Fruit fly (Drosophila melanogaster) whole organism, larva: ENCODE data around the gene CG31688.

ENCODE experiments used
- noc ChIP-seq: fragments of 200-800 bp; sonication (Bioruptor generic); optimal IDR thresholded peaks from 3 replicates; lab custom pipeline; 2019; ENCODE audit warnings: missing biosample characterization, mild to moderate bottlenecking, missing genetic modification characterization, moderate library complexity

The CG31688 gene

DNA sequence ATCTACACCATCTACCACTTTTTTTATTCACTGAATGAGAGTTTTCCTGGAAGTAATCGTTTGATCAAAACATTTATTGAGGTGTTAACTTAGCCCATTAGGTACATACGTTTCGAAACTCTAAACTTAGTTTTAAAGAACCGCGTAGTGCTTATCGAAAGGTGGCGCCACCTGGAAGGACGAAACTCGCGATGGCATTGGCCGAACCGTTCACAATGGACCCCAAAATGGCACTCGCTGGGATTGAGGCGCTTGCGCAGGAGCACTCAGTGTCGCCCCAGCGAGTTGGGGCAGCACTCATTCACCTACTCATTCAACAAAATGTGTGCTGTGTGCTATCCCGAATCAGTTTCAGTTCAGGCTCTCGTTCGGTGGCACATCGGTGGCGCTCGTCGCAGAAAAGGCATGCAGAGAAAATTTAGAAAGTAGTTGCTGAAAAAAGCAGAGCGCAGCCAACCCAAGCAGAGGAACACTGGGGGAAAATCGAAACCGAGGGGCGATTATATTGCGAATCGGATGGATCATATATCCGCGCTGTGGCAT is at the start of gene CG31688:
TSS of gene CG31688 (plus strand) at position 346 of the 543 bp plus-strand sequence.
- no peak for TF ChIP-seq noc

DNA sequence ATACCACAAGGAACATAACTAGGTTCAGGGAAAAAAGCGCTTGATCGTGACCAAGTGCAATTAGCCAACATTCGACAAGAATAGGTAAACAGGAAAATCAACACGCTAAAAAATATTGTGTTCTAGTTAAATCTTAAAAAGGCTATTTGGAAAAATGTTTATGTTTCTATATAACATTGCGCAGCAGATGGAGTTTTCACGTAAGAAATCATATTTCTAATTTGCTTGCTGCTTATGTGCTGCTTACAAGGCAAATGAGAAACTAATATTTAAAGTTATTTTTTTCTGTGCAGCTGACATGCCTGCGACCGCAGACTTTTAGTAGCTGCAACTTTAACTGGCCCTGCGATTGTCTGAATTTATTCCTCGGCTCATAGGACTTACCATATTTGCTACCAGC is 44.7 kb upstream of the CG31688 start:
- TF ChIP-seq noc, result no peak

DNA sequence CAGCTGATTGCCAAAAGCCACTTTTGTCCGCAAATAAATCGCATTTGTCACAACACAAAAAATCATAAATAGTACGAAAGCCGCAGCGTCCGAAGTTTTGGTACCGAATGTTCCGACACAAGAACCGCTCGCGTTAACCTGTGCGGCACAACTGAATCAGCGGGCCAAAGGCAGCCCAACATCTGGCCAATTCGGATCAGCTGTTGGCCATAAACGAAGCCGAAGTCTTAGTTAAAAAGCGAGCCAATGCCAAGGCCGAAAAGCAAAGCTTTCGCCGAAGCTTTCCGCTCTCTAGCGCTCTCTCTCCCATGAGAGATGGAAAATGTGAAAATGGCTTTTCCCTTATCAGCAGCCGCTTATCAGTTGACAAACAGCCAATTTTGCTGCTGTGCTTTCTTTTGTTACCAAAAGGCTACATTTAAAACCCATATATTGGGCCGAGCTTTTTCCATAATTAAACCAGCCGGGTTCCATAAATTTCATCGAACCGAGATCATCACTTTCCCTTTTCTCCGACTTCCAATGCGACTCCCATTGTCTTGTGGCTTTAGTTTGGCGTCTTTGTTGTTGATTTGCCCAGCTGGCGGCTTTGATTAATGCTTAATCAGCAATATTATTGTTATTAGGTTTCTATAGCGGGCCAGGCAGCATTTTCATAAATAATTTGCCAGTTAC is 43.7 kb upstream of the CG31688 start, which contains the start of gene CG16798:
TSS of gene CG16798 (minus strand) at position 216 of the 675 bp plus-strand sequence.
- no peak for TF ChIP-seq noc

DNA sequence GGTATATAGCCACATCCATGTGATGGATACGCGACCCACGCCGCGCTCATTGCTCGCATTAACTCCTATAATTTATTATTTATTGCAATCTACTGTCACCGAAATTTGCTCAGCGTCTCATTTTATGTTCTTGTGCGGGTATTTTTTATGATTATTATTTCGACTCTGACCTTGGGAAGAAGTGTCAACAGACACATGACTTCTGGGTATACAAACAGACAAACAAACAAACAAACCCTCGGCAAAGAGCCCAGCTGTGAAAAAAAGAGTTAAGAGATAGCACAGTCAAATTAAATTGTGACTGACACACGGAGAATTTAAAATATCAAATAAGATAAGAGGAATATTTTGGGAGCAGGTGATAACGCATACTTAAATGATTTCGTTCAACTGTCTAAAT is 36.0 kb upstream of the CG31688 start:
- peak; percentile 65 for TF ChIP-seq noc

DNA sequence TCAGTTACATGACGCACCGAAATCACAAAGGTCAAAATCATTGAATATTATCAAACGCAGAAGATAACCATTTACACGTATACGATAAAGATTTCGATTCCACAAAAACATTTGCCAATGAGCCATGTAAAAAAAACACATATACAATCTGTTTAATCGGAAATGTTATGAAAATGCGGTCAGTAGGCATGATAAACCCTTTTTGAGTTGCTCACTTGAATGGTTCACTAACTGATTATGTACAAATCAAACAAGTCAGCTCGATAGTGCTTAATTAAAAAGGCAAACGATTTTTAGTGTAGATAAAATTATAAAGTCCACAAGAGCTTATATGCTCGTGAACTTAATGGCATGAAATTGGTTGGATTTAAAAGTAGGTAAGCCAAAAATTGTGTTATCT is 29.0 kb upstream of the CG31688 start:
- TF ChIP-seq noc, result no peak

- no peak for TF ChIP-seq noc
These were observed 26.8 kb upstream of the CG31688 start for dm6 chr2L:20399239-20399638.

DNA sequence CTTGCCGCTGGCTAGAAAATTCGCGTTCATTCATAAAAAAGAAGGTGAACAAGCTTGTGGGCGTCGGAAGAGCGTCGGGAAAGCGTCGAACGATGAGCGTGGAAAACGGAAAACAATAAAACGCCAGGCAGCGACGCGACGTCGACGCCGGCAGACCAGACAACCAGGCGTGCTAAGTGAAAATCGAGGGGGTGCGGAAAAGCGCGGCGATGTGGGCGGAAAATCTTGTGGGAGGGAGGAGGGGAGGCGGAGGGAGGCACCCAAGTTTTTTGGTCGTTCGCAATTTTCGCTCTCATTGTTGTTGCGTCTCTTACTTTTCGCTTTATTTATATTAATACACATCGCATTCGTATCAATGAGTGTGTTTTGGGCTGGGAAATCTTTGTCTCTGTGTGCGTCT is 25.1 kb upstream of the CG31688 start:
- TF ChIP-seq noc, result no peak

- TF ChIP-seq noc, result no peak
These were observed 24.6 kb upstream of the CG31688 start for dm6 chr2L:20401408-20401807.

DNA sequence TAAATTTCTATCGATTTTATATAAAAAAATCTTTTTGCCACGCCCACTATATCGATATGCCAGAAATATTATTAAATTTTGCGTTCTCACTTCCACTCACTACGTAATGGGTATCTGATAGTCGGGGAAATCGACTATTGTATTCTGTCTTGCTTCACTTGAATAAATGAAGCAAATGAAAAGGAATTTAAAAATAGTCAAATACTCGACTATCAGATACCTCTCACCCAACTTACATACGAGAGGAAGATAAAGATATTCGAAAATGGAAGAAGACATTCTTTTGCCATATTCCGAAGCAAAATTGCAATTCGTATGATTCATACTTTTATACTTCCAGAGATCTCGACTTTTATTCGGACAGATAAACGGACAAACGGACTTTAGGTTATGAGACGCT is 12.2 kb upstream of the CG31688 start:
- no peak for TF ChIP-seq noc

DNA sequence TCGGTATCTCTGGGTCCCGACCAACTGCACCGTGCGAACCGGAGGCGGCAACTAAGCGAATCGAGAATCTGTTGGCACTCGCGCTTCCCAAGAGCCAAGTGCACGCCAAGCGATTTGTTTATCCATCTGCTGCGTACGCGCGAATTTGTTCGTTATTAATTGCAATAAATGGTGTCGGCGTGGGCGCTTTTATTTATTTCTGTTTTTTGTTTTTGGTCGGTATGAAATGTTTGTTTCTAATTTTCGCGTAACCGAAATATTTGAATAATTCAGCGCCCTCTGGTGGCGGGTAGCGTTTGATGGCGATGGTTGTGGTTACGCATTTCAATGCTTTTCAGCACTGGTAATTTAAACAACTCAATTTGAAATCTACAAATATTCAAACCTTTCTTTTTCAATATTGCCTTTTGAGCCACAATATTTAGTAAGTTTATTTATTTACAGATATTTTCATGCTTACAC is 11.2 kb upstream of the CG31688 start, which contains the start of gene CG10947:
TSS of gene CG10947 (minus strand) at position 51 of the 462 bp plus-strand sequence.
- TF ChIP-seq noc, result no peak

DNA sequence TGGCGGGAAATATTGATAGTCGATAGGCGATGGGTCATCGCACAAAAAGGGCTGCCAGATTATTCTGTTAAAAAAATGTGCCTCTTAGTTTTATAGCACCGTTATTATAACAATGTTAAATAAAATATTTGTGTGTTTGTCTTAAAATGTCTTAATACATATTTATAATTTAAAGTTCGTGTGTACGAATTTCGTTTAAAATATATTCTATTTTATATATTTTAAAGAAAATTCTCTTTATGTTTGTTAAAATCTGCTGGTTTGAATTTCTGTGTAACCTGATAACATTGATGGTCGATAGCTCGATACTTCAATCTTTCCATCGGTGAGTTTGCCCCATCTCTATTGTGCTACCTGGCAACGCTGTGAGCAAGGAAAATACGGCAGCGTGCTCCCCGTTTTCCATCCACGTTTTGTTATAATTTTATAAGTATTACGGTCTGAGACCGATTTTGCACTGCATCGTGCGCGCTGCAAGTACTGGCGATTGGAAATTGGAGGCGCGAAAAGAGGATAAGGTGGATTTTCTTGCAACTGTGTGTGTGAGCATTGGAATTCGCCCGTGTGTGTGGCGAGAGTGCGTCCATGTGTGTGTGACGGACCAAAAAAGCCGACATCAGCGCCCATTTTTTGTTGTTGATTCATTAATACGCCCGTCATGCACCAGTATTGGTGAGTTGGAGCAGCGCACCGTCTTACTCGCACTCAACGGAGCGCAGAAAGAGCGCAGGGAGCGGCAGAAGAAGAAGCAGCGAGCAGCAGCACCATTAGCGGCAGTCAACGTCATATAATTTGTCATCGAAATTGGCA is 9.0 kb upstream of the CG31688 start, which contains the start of the genes CG10949 and Arpc2:
TSS of gene CG10949 (minus strand) at position 165 of the 810 bp plus-strand sequence.
TSS of gene Arpc2 (plus strand) at position 304 of the 810 bp plus-strand sequence.
- TF ChIP-seq noc, result peak; percentile 41

- peak; percentile 38 for TF ChIP-seq noc
These were observed 8.3 kb upstream of the CG31688 start for dm6 chr2L:20417597-20418286.

- TF ChIP-seq noc, result no peak
These were observed 6.0 kb upstream of the CG31688 start for dm6 chr2L:20420035-20420434.

dm6 chr2L:20424560-20424959 is 1.4 kb upstream of the CG31688 start, which contains the start of gene CG15130:
Gene CG15130, minus strand, starts transcription at chr2L:20424660.
- no peak for TF ChIP-seq noc

DNA sequence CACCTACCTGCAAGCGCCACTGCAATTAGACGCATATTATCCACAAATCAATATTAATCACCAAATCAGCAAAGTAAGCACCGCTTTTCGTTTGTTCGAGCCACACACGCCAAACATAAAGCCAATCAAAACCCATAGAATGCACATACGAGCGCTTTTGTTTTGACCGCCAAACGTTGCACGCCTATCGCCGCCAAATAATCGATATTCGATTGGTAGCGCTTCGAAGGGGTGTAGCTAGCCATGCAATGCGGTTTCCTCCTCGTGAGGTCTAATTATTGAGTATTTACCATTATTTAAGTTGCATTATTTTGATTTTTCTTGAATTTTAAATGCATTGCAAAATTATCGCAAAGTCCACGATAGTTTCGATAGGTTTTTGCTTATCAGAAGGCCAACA is 1.4 kb downstream of the CG31688 start:
- TF ChIP-seq noc, result no peak

DNA sequence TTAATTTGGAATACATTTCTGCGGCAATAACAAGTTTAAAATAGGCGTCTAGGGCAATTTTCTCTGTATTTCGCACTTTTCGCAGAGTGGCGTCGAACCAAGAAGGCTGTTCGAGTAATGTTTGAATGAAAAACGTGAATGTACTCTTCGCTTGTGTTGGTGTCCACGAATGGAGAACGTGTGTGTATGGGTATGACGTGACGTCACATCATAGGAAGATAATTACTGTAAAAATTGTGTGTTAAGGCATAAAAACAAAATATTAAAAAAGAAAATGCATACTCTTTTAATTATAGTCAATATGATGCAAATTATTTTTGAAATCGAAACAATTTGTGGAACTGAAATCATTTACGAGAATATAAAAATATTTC is 2.4 kb downstream of the CG31688 start:
- TF ChIP-seq noc, result no peak
